Fruit fly (Drosophila melanogaster): Measurements from ENCODE around the gene Ir7f.

Ir7f gene

dm6 chrX:7909482-7909881, 25.7 kb upstream of the Ir7f start (continued):
- peak; percentile 17 for TF ChIP-seq nmo (GFP tag; optimal IDR thresholded peaks at IDR 0.05)
- TF ChIP-seq CG4424 (GFP tag; optimal IDR thresholded peaks at IDR 0.05), result peak; percentile 20
- no peak for TF ChIP-seq pum (GFP tag; optimal IDR thresholded peaks at IDR 0.05)
- TF ChIP-seq unc-4 (GFP tag; IDR thresholded peaks at IDR 0.05; ENCODE audit: partially characterized antibody), result no peak
- peak; percentile 21 for TF ChIP-seq fd96Cb (tag; optimal IDR thresholded peaks at IDR 0.05)
- no peak for TF ChIP-seq lola (GFP tag; optimal IDR thresholded peaks at IDR 0.05)
- TF ChIP-seq bab2 (GFP tag; optimal IDR thresholded peaks at IDR 0.05), result peak; percentile 13
- peak; percentile 60; the same call in 2 of the 3 replicates for TF ChIP-seq row (GFP tag; IDR thresholded peaks at IDR 0.05)
- peak; percentile 14 for TF ChIP-seq CG3281 (GFP tag; optimal IDR thresholded peaks at IDR 0.05)
- 0 out of 2 replicates have a peak, but pooled peaks have one; percentile 25 for TF ChIP-seq HLH3B (GFP tag; IDR thresholded peaks at IDR 0.05)
- no peak for TF ChIP-seq CG6791 (GFP tag; IDR thresholded peaks at IDR 0.05; ENCODE audit: partially characterized antibody)
- peak; percentile 16 for TF ChIP-seq CG10979 (tag; optimal IDR thresholded peaks at IDR 0.05)
- no peak for TF ChIP-seq CG7745 (tag; optimal IDR thresholded peaks at IDR 0.05)
- TF ChIP-seq CG14014 (GFP tag; IDR thresholded peaks at IDR 0.05), result 0 out of 2 replicates have a peak, but pooled peaks have one; percentile 14
- peak; percentile 51; the same call in 1 of the 2 replicates for TF ChIP-seq CG32532 (GFP tag; IDR thresholded peaks at IDR 0.05)
- TF ChIP-seq Nf-YB (GFP tag; optimal IDR thresholded peaks at IDR 0.05), result no peak
- TF ChIP-seq Hand (GFP tag; optimal IDR thresholded peaks at IDR 0.05), result no peak
- TF ChIP-seq CG8281 (tag; optimal IDR thresholded peaks at IDR 0.05), result no peak
- peak; percentile 7 for TF ChIP-seq tap (tag; optimal IDR thresholded peaks at IDR 0.05)
- peak; percentile 25 for TF ChIP-seq CG13424 (tag; optimal IDR thresholded peaks at IDR 0.05)
- no peak for TF ChIP-seq klu (GFP tag; IDR thresholded peaks at IDR 0.05)
- peak; percentile 42 for TF ChIP-seq CG18599 (GFP tag; optimal IDR thresholded peaks at IDR 0.05)
- 0 out of 3 replicates have a peak, but pooled peaks have one; percentile 50 for TF ChIP-seq ase (GFP tag; IDR thresholded peaks at IDR 0.05)
- TF ChIP-seq HmgZ (tag; optimal IDR thresholded peaks at IDR 0.05), result peak; percentile 10
- TF ChIP-seq CG42726 (GFP tag; IDR thresholded peaks at IDR 0.05; ENCODE audit: partially characterized antibody), result no peak
- no peak for TF ChIP-seq CG9609 (GFP tag; optimal IDR thresholded peaks at IDR 0.05)
- no peak for TF ChIP-seq CG31388 (GFP tag; optimal IDR thresholded peaks at IDR 0.05)
- no peak for TF ChIP-seq sim (GFP tag; IDR thresholded peaks at IDR 0.05)
- TF ChIP-seq CG10267 (tag; optimal IDR thresholded peaks at IDR 0.05), result no peak
- no peak for TF ChIP-seq MESR4 (GFP tag; optimal IDR thresholded peaks at IDR 0.05)
- TF ChIP-seq D19A (tag; optimal IDR thresholded peaks at IDR 0.05), result peak; percentile 15
- no peak for TF ChIP-seq CG3065 (GFP tag; optimal IDR thresholded peaks at IDR 0.05)
- TF ChIP-seq mirr (GFP tag; optimal IDR thresholded peaks at IDR 0.05), result no peak
- TF ChIP-seq ken (GFP tag; IDR thresholded peaks at IDR 0.05), result no peak
- 0 out of 2 replicates have a peak, but pooled peaks have one; percentile 36 for TF ChIP-seq ranshi (GFP tag; IDR thresholded peaks at IDR 0.05)
- peak; percentile 29 for TF ChIP-seq CoRest (tag; optimal IDR thresholded peaks at IDR 0.05)
- no peak for TF ChIP-seq ewg (GFP tag; optimal IDR thresholded peaks at IDR 0.05)
- peak; percentile 22 for TF ChIP-seq HHEX (GFP tag; optimal IDR thresholded peaks at IDR 0.05)
- TF ChIP-seq Ada2b (GFP tag; IDR thresholded peaks at IDR 0.05), result peak; percentile 51; the same call in 1 of the 2 replicates

dm6 chrX:7909069-7909389, 25.2 kb upstream of the Ir7f start:
- TF ChIP-seq Dref (GFP tag; IDR thresholded peaks at IDR 0.05) (0 out of 2 replicates have a peak, but pooled peaks have one; percentile 1), Gug (GFP tag; IDR thresholded peaks at IDR 0.05) (no peak), Adf1 (GFP tag; IDR thresholded peaks at IDR 0.05) (peak; percentile 5)
